Fruit fly (Drosophila melanogaster) whole organism, embryonic: ENCODE measurements around the gene Ppm1.

Experiments
- dm ChIP-seq: fragments of 200-800 bp; sonication (Bioruptor generic); optimal IDR thresholded peaks from 3 replicates; lab custom pipeline; 2016; ENCODE audit warnings: missing biosample characterization, missing genetic modification characterization
- emc ChIP-seq: fragments of 200-800 bp; sonication (Bioruptor generic); optimal IDR thresholded peaks from 2 replicates; lab custom pipeline; 2016; ENCODE audit warnings: missing biosample characterization, missing genetic modification characterization

DNA sequence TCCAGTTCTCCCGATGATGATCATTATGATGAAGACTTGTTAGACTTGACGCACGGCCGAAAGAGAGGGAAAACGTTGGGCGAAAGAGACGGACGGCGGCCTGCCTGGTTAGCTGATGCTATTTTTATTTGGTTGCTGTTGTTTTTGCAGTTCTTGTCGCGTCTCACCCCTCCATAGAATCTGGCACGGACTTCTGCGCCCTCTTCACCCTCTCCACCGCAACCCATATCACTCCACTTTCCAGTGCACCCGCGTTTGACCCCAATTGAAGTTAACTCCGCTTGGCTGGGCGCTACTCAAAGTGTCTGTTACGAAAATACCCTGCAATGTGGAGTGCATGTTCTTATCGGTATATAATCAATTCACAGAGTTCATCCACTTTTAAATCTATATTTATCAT, 20.0 kb upstream of the Ppm1 start:
- TF ChIP-seq emc (GFP tag; lab: Kevin White, UChicago), result no peak
- no peak for TF ChIP-seq dm (GFP tag; lab: Kevin White, UChicago)
